Fruit fly (Drosophila melanogaster) whole organism, embryonic: ENCODE data around the gene CG4462.

Experiments used
- ATbp ChIP-seq: fragments of 200-800 bp; sonication (Bioruptor generic); optimal IDR thresholded peaks from 2 replicates; lab custom pipeline; 2017; ENCODE audit warnings: missing biosample characterization, mild to moderate bottlenecking, missing genetic modification characterization, missing genetic modification reagents
- Aef1 ChIP-seq: fragments of 200-800 bp; sonication (Bioruptor generic); IDR thresholded peaks from 3 replicates; pipeline ENCODE4 v1.3.6; 2022; ENCODE audit warnings: missing biosample characterization, missing genetic modification characterization
- Antp ChIP-seq: fragments of 200-800 bp; sonication (Bioruptor generic); optimal IDR thresholded peaks from 3 replicates; lab custom pipeline; 2016; ENCODE audit warnings: missing biosample characterization, missing genetic modification characterization
- Bgb ChIP-seq: fragments of 200-800 bp; sonication (Bioruptor generic); IDR thresholded peaks from 2 replicates; pipeline ENCODE4 v1.3.6; 2022; ENCODE audit warnings: missing biosample characterization, missing genetic modification characterization; ENCODE audit not compliant: partially characterized antibody
- C15 ChIP-seq: fragments of 200-800 bp; sonication (Bioruptor generic); IDR thresholded peaks from 3 replicates; pipeline ENCODE4 v1.3.6; 2022; ENCODE audit warnings: missing biosample characterization, missing genetic modification characterization
- CG11398 ChIP-seq: fragments of 200-800 bp; sonication (Bioruptor generic); optimal IDR thresholded peaks from 2 replicates; lab custom pipeline; 2016; ENCODE audit warnings: missing biosample characterization, missing genetic modification characterization
- CG12219 ChIP-seq: fragments of 200-800 bp; sonication (Bioruptor generic); optimal IDR thresholded peaks from 3 replicates; lab custom pipeline; 2018; ENCODE audit warnings: missing biosample characterization, mild to moderate bottlenecking, missing genetic modification characterization
- CG1233 ChIP-seq: fragments of 200-800 bp; sonication (Bioruptor generic); optimal IDR thresholded peaks from 4 replicates; lab custom pipeline; 2018; ENCODE audit warnings: missing biosample characterization, mild to moderate bottlenecking, missing genetic modification characterization
- CG12769 ChIP-seq: fragments of 200-800 bp; sonication (Bioruptor generic); optimal IDR thresholded peaks from 2 replicates; lab custom pipeline; 2019; ENCODE audit warnings: missing biosample characterization, mild to moderate bottlenecking, missing genetic modification characterization, moderate library complexity
- CG12942 ChIP-seq: fragments of 200-800 bp; sonication (Bioruptor generic); optimal IDR thresholded peaks from 3 replicates; lab custom pipeline; 2016; ENCODE audit warnings: missing biosample characterization, missing genetic modification characterization
- CG15073 ChIP-seq: fragments of 200-800 bp; sonication (Bioruptor generic); optimal IDR thresholded peaks from 2 replicates; lab custom pipeline; 2016; ENCODE audit warnings: missing biosample characterization, missing genetic modification characterization
- CG17802 ChIP-seq: fragments of 200-800 bp; sonication (Bioruptor generic); optimal IDR thresholded peaks from 2 replicates; lab custom pipeline; 2018; ENCODE audit warnings: missing biosample characterization, mild to moderate bottlenecking, missing genetic modification characterization, moderate library complexity
- CG17912 ChIP-seq: fragments of 200-800 bp; sonication (Bioruptor generic); optimal IDR thresholded peaks from 2 replicates; lab custom pipeline; 2018; ENCODE audit warnings: missing biosample characterization, mild to moderate bottlenecking, missing genetic modification characterization
- CG2120 ChIP-seq: fragments of 200-800 bp; sonication (Bioruptor generic); optimal IDR thresholded peaks from 3 replicates; lab custom pipeline; 2016; ENCODE audit warnings: missing biosample characterization, missing genetic modification characterization
- CG2129 ChIP-seq: fragments of 200-800 bp; sonication (Bioruptor generic); IDR thresholded peaks from 2 replicates; pipeline ENCODE4 v1.3.6; 2022; ENCODE audit warnings: missing biosample characterization, missing genetic modification characterization; ENCODE audit not compliant: partially characterized antibody
- CG2712 ChIP-seq: fragments of 200-800 bp; optimal IDR thresholded peaks from 3 replicates; lab custom pipeline; 2019; ENCODE audit warnings: missing biosample characterization, mild to moderate bottlenecking, missing genetic modification characterization, moderate library complexity
- CG4707 ChIP-seq: fragments of 200-800 bp; sonication (Bioruptor generic); optimal IDR thresholded peaks from 2 replicates; lab custom pipeline; 2018; ENCODE audit warnings: missing biosample characterization, mild to moderate bottlenecking, missing genetic modification characterization, moderate library complexity
- CG5180 ChIP-seq: fragments of 200-800 bp; sonication (Bioruptor generic); optimal IDR thresholded peaks from 3 replicates; lab custom pipeline; 2017; ENCODE audit warnings: missing biosample characterization, missing genetic modification characterization, mild to moderate bottlenecking, moderate library complexity, missing genetic modification reagents
- CG6813 ChIP-seq: fragments of 200-800 bp; sonication (Bioruptor generic); optimal IDR thresholded peaks from 2 replicates; lab custom pipeline; 2017; ENCODE audit warnings: missing biosample characterization, missing genetic modification characterization, mild to moderate bottlenecking, moderate library complexity, missing genetic modification reagents
- CG6854 ChIP-seq: fragments of 200-800 bp; sonication (Bioruptor generic); optimal IDR thresholded peaks from 3 replicates; lab custom pipeline; 2017; ENCODE audit warnings: missing biosample characterization, mild to moderate bottlenecking, missing genetic modification characterization
- CG8089 ChIP-seq: fragments of 200-800 bp; sonication (Bioruptor generic); optimal IDR thresholded peaks from 3 replicates; lab custom pipeline; 2016; ENCODE audit warnings: missing biosample characterization, missing genetic modification characterization
- D ChIP-seq, 2 experiments: fragments of 200-800 bp in 1 of 2; fragments of >200 bp in 1 of 2; sonication (Bioruptor generic) in 1 of 2; optimal IDR thresholded peaks; 2 replicates in 1 of 2; 3 replicates in 1 of 2; lab custom pipeline; 2017; ENCODE audit warnings: mild to moderate bottlenecking in 1 of 2, missing biosample characterization in 1 of 2, missing genetic modification characterization in 1 of 2, missing genetic modification reagents in 1 of 2
- D19A ChIP-seq: fragments of 200-800 bp; optimal IDR thresholded peaks from 3 replicates; lab custom pipeline; 2019; ENCODE audit warnings: missing biosample characterization, mild to moderate bottlenecking, missing genetic modification characterization, moderate library complexity
- ERR ChIP-seq: fragments of 200-800 bp; sonication (Bioruptor generic); optimal IDR thresholded peaks from 2 replicates; lab custom pipeline; 2016; ENCODE audit warnings: missing biosample characterization, missing genetic modification characterization
- HLH54F ChIP-seq: fragments of 200-800 bp; sonication (Bioruptor generic); optimal IDR thresholded peaks from 3 replicates; lab custom pipeline; 2016; ENCODE audit warnings: missing biosample characterization, missing genetic modification characterization
- Mad ChIP-seq: fragments of 200-800 bp; sonication (Bioruptor generic); optimal IDR thresholded peaks from 2 replicates; lab custom pipeline; 2016; ENCODE audit warnings: missing biosample characterization, missing genetic modification characterization
- NFAT ChIP-seq: fragments of 200-800 bp; sonication (Bioruptor generic); IDR thresholded peaks from 2 replicates; pipeline ENCODE4 v1.3.6; 2022; ENCODE audit warnings: missing biosample characterization, missing genetic modification characterization
- Nf-YC ChIP-seq: fragments of 200-800 bp; optimal IDR thresholded peaks from 3 replicates; lab custom pipeline; 2019; ENCODE audit warnings: missing biosample characterization, mild to moderate bottlenecking, missing genetic modification characterization, moderate library complexity
- Opbp ChIP-seq: fragments of 200-800 bp; sonication (Bioruptor generic); IDR thresholded peaks from 3 replicates; pipeline ENCODE4 v1.3.6; 2022; ENCODE audit warnings: missing biosample characterization, missing genetic modification characterization; ENCODE audit not compliant: partially characterized antibody
- bsh ChIP-seq, 2 experiments: fragments of 200-800 bp; sonication (Bioruptor generic); optimal IDR thresholded peaks; 2 replicates each; lab custom pipeline; 2017 to 2018; ENCODE audit warnings: mild to moderate bottlenecking in 2 of 2, missing biosample characterization in 2 of 2, missing genetic modification characterization in 2 of 2, moderate library complexity in 1 of 2
- da ChIP-seq: fragments of 200-800 bp; sonication (Bioruptor generic); optimal IDR thresholded peaks from 2 replicates; lab custom pipeline; 2016; ENCODE audit warnings: missing biosample characterization, missing genetic modification characterization
- fd3F ChIP-seq: fragments of 200-800 bp; sonication (Bioruptor generic); optimal IDR thresholded peaks from 2 replicates; lab custom pipeline; 2018; ENCODE audit warnings: missing biosample characterization, mild to moderate bottlenecking, missing genetic modification characterization, moderate library complexity
- hth ChIP-seq: fragments of >200 bp; optimal IDR thresholded peaks from 2 replicates; lab custom pipeline; 2017; ENCODE audit warnings: inconsistent platforms
- ind ChIP-seq: fragments of 200-800 bp; sonication (Bioruptor generic); optimal IDR thresholded peaks from 3 replicates; lab custom pipeline; 2016; ENCODE audit warnings: missing biosample characterization, missing genetic modification characterization
- jigr1 ChIP-seq: fragments of 200-800 bp; sonication (Bioruptor generic); IDR thresholded peaks from 3 replicates; pipeline ENCODE4 v1.3.6; 2022; ENCODE audit warnings: missing biosample characterization, missing genetic modification characterization
- lab ChIP-seq: fragments of 200-800 bp; sonication (Bioruptor generic); optimal IDR thresholded peaks from 3 replicates; lab custom pipeline; 2017; ENCODE audit warnings: missing biosample characterization, missing genetic modification characterization, mild to moderate bottlenecking, moderate library complexity, missing genetic modification reagents
- lov ChIP-seq, 2 experiments: fragments of 200-800 bp in 1 of 2; fragments of >200 bp in 1 of 2; sonication (Bioruptor generic) in 1 of 2; IDR thresholded peaks in 1 of 2; optimal IDR thresholded peaks in 1 of 2; 2 replicates in 1 of 2; 3 replicates in 1 of 2; pipeline versions ENCODE4 v1.3.6 to Lab custom; 2017 to 2022; ENCODE audit warnings: missing biosample characterization in 1 of 2, missing genetic modification characterization in 1 of 2
- nmo ChIP-seq: fragments of 200-800 bp; sonication (Bioruptor generic); optimal IDR thresholded peaks from 2 replicates; lab custom pipeline; 2018; ENCODE audit warnings: missing biosample characterization, mild to moderate bottlenecking, missing genetic modification characterization, moderate library complexity
- onecut ChIP-seq: fragments of 200-800 bp; sonication (Bioruptor generic); IDR thresholded peaks from 2 replicates; pipeline ENCODE4 v1.3.6; 2022; ENCODE audit warnings: missing biosample characterization, missing genetic modification characterization
- org-1 ChIP-seq: fragments of 200-800 bp; sonication (Bioruptor generic); optimal IDR thresholded peaks from 2 replicates; lab custom pipeline; 2017; ENCODE audit warnings: missing biosample characterization, missing genetic modification characterization
- pho ChIP-seq: fragments of 200-800 bp; sonication (Bioruptor generic); optimal IDR thresholded peaks from 2 replicates; lab custom pipeline; 2016; ENCODE audit warnings: missing biosample characterization, missing genetic modification characterization
- schlank ChIP-seq: fragments of 200-800 bp; sonication (Bioruptor generic); optimal IDR thresholded peaks from 2 replicates; lab custom pipeline; 2018; ENCODE audit warnings: missing biosample characterization, mild to moderate bottlenecking, missing genetic modification characterization
- sd ChIP-seq: fragments of 200-800 bp; sonication (Bioruptor generic); optimal IDR thresholded peaks from 3 replicates; lab custom pipeline; 2018; ENCODE audit warnings: missing biosample characterization, mild to moderate bottlenecking, missing genetic modification characterization, moderate library complexity
- slp2 ChIP-seq: fragments of 200-800 bp; sonication (Bioruptor generic); optimal IDR thresholded peaks from 2 replicates; lab custom pipeline; 2016; ENCODE audit warnings: missing biosample characterization, missing genetic modification characterization
- stwl ChIP-seq: fragments of 200-800 bp; sonication (Bioruptor generic); optimal IDR thresholded peaks from 3 replicates; lab custom pipeline; 2018; ENCODE audit warnings: missing biosample characterization, mild to moderate bottlenecking, missing genetic modification characterization, moderate library complexity
- toy ChIP-seq: fragments of 200-800 bp; sonication (Bioruptor generic); IDR thresholded peaks from 2 replicates; pipeline ENCODE4 v1.3.6; 2022; ENCODE audit warnings: missing biosample characterization, missing genetic modification characterization
- trh ChIP-seq: fragments of 200-800 bp; sonication (Bioruptor generic); optimal IDR thresholded peaks from 2 replicates; lab custom pipeline; 2016; ENCODE audit warnings: missing biosample characterization, missing genetic modification characterization
- twi ChIP-seq: fragments of 200-800 bp; optimal IDR thresholded peaks from 2 replicates; lab custom pipeline; 2019; ENCODE audit warnings: missing biosample characterization, mild to moderate bottlenecking, missing genetic modification characterization, moderate library complexity
- z ChIP-seq: fragments of 200-800 bp; sonication (Bioruptor generic); IDR thresholded peaks from 3 replicates; pipeline ENCODE4 v1.3.6; 2022; ENCODE audit warnings: missing biosample characterization, missing genetic modification characterization

CG4462 gene

dm6 chr3R:19892046-19892445, 33.1 kb downstream of the CG4462 start (continued):
- TF ChIP-seq CG1233 (peak; percentile 46), onecut (GFP tag; lab: Robert Waterston, UW) (peak; percentile 65), bsh (GFP tag; optimal IDR thresholded peaks at IDR 0.05; lab: Kevin White, UChicago) (peak in 1 of 2 experiments; percentile 75), CG8089 (GFP tag; lab: Kevin White, UChicago) (peak; percentile 31), Mad (peak; percentile 29), CG2712 (tag; lab: Kevin White, UChicago) (peak; percentile 77), D19A (tag; lab: Kevin White, UChicago) (peak; percentile 67), CG11398 (GFP tag; lab: Kevin White, UChicago) (peak; percentile 41), sd (tag; lab: Kevin White, UChicago) (peak; percentile 46), CG2129 (GFP tag; lab: Robert Waterston, UW) (no peak), CG15073 (GFP tag; lab: Kevin White, UChicago) (no peak), Antp (GFP tag; lab: Kevin White, UChicago) (peak; percentile 85), fd3F (GFP tag; lab: Kevin White, UChicago) (peak; percentile 56), da (GFP tag; lab: Kevin White, UChicago) (no peak), CG2120 (GFP tag; lab: Kevin White, UChicago) (peak; percentile 55), nmo (peak; percentile 76), Aef1 (GFP tag; lab: Robert Waterston, UW) (peak; percentile 73; the same call in 2 of the 3 replicates), CG12769 (tag; lab: Kevin White, UChicago) (peak; percentile 86), ATbp (GFP tag; lab: Kevin White, UChicago) (peak; percentile 65), CG12942 (GFP tag; lab: Kevin White, UChicago) (peak; percentile 32), twi (tag; lab: Kevin White, UChicago) (peak; percentile 45), schlank (tag; lab: Kevin White, UChicago) (peak; percentile 27), Bgb (GFP tag; lab: Robert Waterston, UW) (peak; percentile 41), CG6854 (peak; percentile 44), Nf-YC (tag; lab: Kevin White, UChicago) (peak; percentile 53), CG5180 (peak; percentile 21), C15 (GFP tag; lab: Robert Waterston, UW) (no peak), D (optimal IDR thresholded peaks at IDR 0.05; lab: Kevin White, UChicago) (no peak), D (GFP tag; optimal IDR thresholded peaks at IDR 0.05; lab: Kevin White, UChicago) (peak; percentile 59), CG17912 (peak; percentile 14), ind (GFP tag; lab: Kevin White, UChicago) (peak; percentile 80), NFAT (GFP tag; lab: Robert Waterston, UW) (peak; percentile 55; the same call in 1 of the 2 replicates), lab (peak; percentile 70), z (no peak), jigr1 (GFP tag; lab: Robert Waterston, UW) (peak; percentile 61; the same call in 2 of the 3 replicates), toy (GFP tag; lab: Robert Waterston, UW) (0 out of 2 replicates have a peak, but pooled peaks have one; percentile 8), CG17802 (tag; lab: Kevin White, UChicago) (peak; percentile 35), lov (optimal IDR thresholded peaks at IDR 0.05; lab: Kevin White, UChicago) (no peak), lov (GFP tag; IDR thresholded peaks at IDR 0.05; lab: Robert Waterston, UW) (0 out of 3 replicates have a peak, but pooled peaks have one; percentile 47), HLH54F (peak; percentile 55), trh (GFP tag; lab: Kevin White, UChicago) (peak; percentile 16), org-1 (GFP tag; lab: Kevin White, UChicago) (peak; percentile 69), ERR (peak; percentile 58), stwl (no peak), pho (GFP tag; lab: Kevin White, UChicago) (peak; percentile 14), CG4707 (GFP tag; lab: Kevin White, UChicago) (peak; percentile 46), hth (no peak), CG6813 (peak; percentile 68), CG12219 (GFP tag; lab: Kevin White, UChicago) (peak; percentile 72), Opbp (GFP tag; lab: Robert Waterston, UW) (no peak), slp2 (GFP tag; lab: Kevin White, UChicago) (peak; percentile 33)
